Fruit fly (Drosophila melanogaster) whole organism, embryonic: ENCODE measurements around the gene mgr.
A peak's percentile ranks its signal among the peaks of the same experiment; 100 is the strongest.

ENCODE experiments used
- ATbp ChIP-seq: fragments of 200-800 bp; sonication (Bioruptor generic); optimal IDR thresholded peaks from 2 replicates; lab custom pipeline; 2017; ENCODE audit warnings: missing biosample characterization, mild to moderate bottlenecking, missing genetic modification characterization, missing genetic modification reagents
- Abd-B ChIP-seq: fragments of 200-800 bp; sonication (Bioruptor generic); optimal IDR thresholded peaks from 2 replicates; lab custom pipeline; 2018; ENCODE audit warnings: missing biosample characterization, mild to moderate bottlenecking, missing genetic modification characterization, moderate library complexity
- Adf1 ChIP-seq: fragments of 200-800 bp; sonication (Bioruptor generic); IDR thresholded peaks from 2 replicates; pipeline ENCODE4 v1.3.6; 2022; ENCODE audit warnings: missing biosample characterization, missing genetic modification characterization
- Awh ChIP-seq: fragments of 200-800 bp; sonication (Bioruptor generic); IDR thresholded peaks from 2 replicates; pipeline ENCODE4, ENCODE4 v1.3.6; 2022; ENCODE audit warnings: missing biosample characterization, missing genetic modification characterization
- Bdp1 ChIP-seq: fragments of 200-800 bp; sonication (Bioruptor generic); optimal IDR thresholded peaks from 3 replicates; lab custom pipeline; 2016; ENCODE audit warnings: missing biosample characterization, missing genetic modification characterization
- Blimp-1 ChIP-seq: fragments of 200-800 bp; sonication (Bioruptor generic); optimal IDR thresholded peaks from 3 replicates; lab custom pipeline; 2018; ENCODE audit warnings: missing biosample characterization, missing genetic modification characterization, mild to moderate bottlenecking, moderate library complexity, missing genetic modification reagents
- CG10147 ChIP-seq: fragments of 200-800 bp; sonication (Bioruptor generic); optimal IDR thresholded peaks from 2 replicates; lab custom pipeline; 2019; ENCODE audit warnings: missing biosample characterization, mild to moderate bottlenecking, missing genetic modification characterization, moderate library complexity
- CG10321 ChIP-seq: fragments of 200-800 bp; sonication (Bioruptor generic); IDR thresholded peaks from 2 replicates; pipeline ENCODE4 v1.3.6; 2022; ENCODE audit warnings: missing biosample characterization, missing genetic modification characterization
- CG11504 ChIP-seq: fragments of 200-800 bp; sonication (Bioruptor generic); optimal IDR thresholded peaks from 3 replicates; lab custom pipeline; 2019; ENCODE audit warnings: missing biosample characterization, mild to moderate bottlenecking, missing genetic modification characterization, moderate library complexity
- CG11695 ChIP-seq: fragments of 200-800 bp; sonication (Bioruptor generic); IDR thresholded peaks from 3 replicates; pipeline ENCODE4 v1.3.6; 2022; ENCODE audit warnings: missing biosample characterization, missing genetic modification characterization
- CG11723 ChIP-seq: fragments of 200-800 bp; sonication (Bioruptor generic); optimal IDR thresholded peaks from 2 replicates; lab custom pipeline; 2017; ENCODE audit warnings: missing biosample characterization, mild to moderate bottlenecking, missing genetic modification characterization
- CG12236 ChIP-seq: fragments of 200-800 bp; sonication (Bioruptor generic); optimal IDR thresholded peaks from 2 replicates; lab custom pipeline; 2016; ENCODE audit warnings: missing biosample characterization, missing genetic modification characterization
- CG14667 ChIP-seq: fragments of 200-800 bp; sonication (Bioruptor generic); IDR thresholded peaks from 2 replicates; pipeline ENCODE4 v1.3.6; 2022; ENCODE audit warnings: missing biosample characterization, missing genetic modification characterization
- CG14965 ChIP-seq: fragments of 200-800 bp; sonication (Bioruptor generic); optimal IDR thresholded peaks from 2 replicates; lab custom pipeline; 2016; ENCODE audit warnings: missing biosample characterization, missing genetic modification characterization, borderline replicate concordance
- CG17328 ChIP-seq: fragments of 200-800 bp; sonication (Bioruptor generic); IDR thresholded peaks from 2 replicates; pipeline ENCODE4 v1.3.6; 2022; ENCODE audit warnings: missing biosample characterization, missing genetic modification characterization
- CG17612 ChIP-seq: fragments of 200-800 bp; sonication (Bioruptor generic); IDR thresholded peaks from 2 replicates; pipeline ENCODE4 v1.3.6; 2022; ENCODE audit warnings: missing biosample characterization, missing genetic modification characterization
- CG2120 ChIP-seq: fragments of 200-800 bp; sonication (Bioruptor generic); optimal IDR thresholded peaks from 3 replicates; lab custom pipeline; 2016; ENCODE audit warnings: missing biosample characterization, missing genetic modification characterization
- CG2202 ChIP-seq: fragments of 200-800 bp; sonication (Bioruptor generic); optimal IDR thresholded peaks from 2 replicates; lab custom pipeline; 2018; ENCODE audit warnings: missing biosample characterization, mild to moderate bottlenecking, missing genetic modification characterization
- CG2678 ChIP-seq: fragments of 200-800 bp; sonication (Bioruptor generic); optimal IDR thresholded peaks from 3 replicates; lab custom pipeline; 2019; ENCODE audit warnings: missing biosample characterization, mild to moderate bottlenecking, missing genetic modification characterization, moderate library complexity
- CG31388 ChIP-seq: fragments of 200-800 bp; sonication (Bioruptor generic); optimal IDR thresholded peaks from 2 replicates; lab custom pipeline; 2016; ENCODE audit warnings: missing biosample characterization, missing genetic modification characterization
- CG32532 ChIP-seq: fragments of 200-800 bp; sonication (Bioruptor generic); IDR thresholded peaks from 2 replicates; pipeline ENCODE4 v1.3.6; 2022; ENCODE audit warnings: missing biosample characterization, missing genetic modification characterization
- CG33557 ChIP-seq: fragments of 200-800 bp; sonication (Bioruptor generic); optimal IDR thresholded peaks from 2 replicates; lab custom pipeline; 2019; ENCODE audit warnings: missing biosample characterization, mild to moderate bottlenecking, missing genetic modification characterization, moderate library complexity
- CG43689 ChIP-seq: fragments of 200-800 bp; sonication (Bioruptor generic); IDR thresholded peaks from 2 replicates; pipeline ENCODE4 v1.3.6; 2022; ENCODE audit warnings: missing biosample characterization, missing genetic modification characterization
- CG6175 ChIP-seq: fragments of 200-800 bp; sonication (Bioruptor generic); IDR thresholded peaks from 3 replicates; pipeline ENCODE4 v1.3.6; 2022; ENCODE audit warnings: missing biosample characterization, missing genetic modification characterization
- CG7372 ChIP-seq: fragments of 200-800 bp; sonication (Bioruptor generic); IDR thresholded peaks from 2 replicates; pipeline ENCODE4 v1.3.6; 2022; ENCODE audit warnings: missing biosample characterization, missing genetic modification characterization
- CG8089 ChIP-seq: fragments of 200-800 bp; sonication (Bioruptor generic); optimal IDR thresholded peaks from 3 replicates; lab custom pipeline; 2016; ENCODE audit warnings: missing biosample characterization, missing genetic modification characterization
- CG8924 ChIP-seq: fragments of 200-800 bp; optimal IDR thresholded peaks from 3 replicates; lab custom pipeline; 2019; ENCODE audit warnings: missing biosample characterization, mild to moderate bottlenecking, missing genetic modification characterization, moderate library complexity
- Camta ChIP-seq: fragments of 200-800 bp; sonication (Bioruptor generic); optimal IDR thresholded peaks from 2 replicates; lab custom pipeline; 2016; ENCODE audit warnings: missing biosample characterization, missing genetic modification characterization
- Dfd ChIP-seq, 2 experiments: fragments of >200 bp; optimal IDR thresholded peaks; 2 replicates each; lab custom pipeline; 2017; ENCODE audit warnings: missing biosample characterization in 2 of 2, missing genetic modification characterization in 2 of 2
- Eip74EF ChIP-seq, 2 experiments: fragments of 200-800 bp in 1 of 2; fragments of >200 bp in 1 of 2; sonication (Bioruptor generic) in 1 of 2; optimal IDR thresholded peaks; 2 replicates each; lab custom pipeline; 2017 to 2019; ENCODE audit warnings: missing biosample characterization in 2 of 2, missing genetic modification characterization in 2 of 2, mild to moderate bottlenecking in 1 of 2, moderate library complexity in 1 of 2
- Elba2 ChIP-seq: fragments of 200-800 bp; sonication (Bioruptor generic); optimal IDR thresholded peaks from 3 replicates; lab custom pipeline; 2016; ENCODE audit warnings: missing biosample characterization, missing genetic modification characterization
- Fer2 ChIP-seq: fragments of 200-800 bp; sonication (Bioruptor generic); optimal IDR thresholded peaks from 2 replicates; lab custom pipeline; 2018; ENCODE audit warnings: missing biosample characterization, mild to moderate bottlenecking, missing genetic modification characterization, moderate library complexity
- H15 ChIP-seq: fragments of 200-800 bp; sonication (Bioruptor generic); IDR thresholded peaks from 3 replicates; pipeline ENCODE4 v1.3.6; 2022; ENCODE audit warnings: missing biosample characterization, missing genetic modification characterization
- Hr51 ChIP-seq, 2 experiments: fragments of 200-800 bp; sonication (Bioruptor generic); optimal IDR thresholded peaks; 2 replicates in 1 of 2; 3 replicates in 1 of 2; lab custom pipeline; 2016 to 2018; ENCODE audit warnings: missing biosample characterization in 2 of 2, missing genetic modification characterization in 2 of 2, mild to moderate bottlenecking in 1 of 2, moderate library complexity in 1 of 2
- ase ChIP-seq: fragments of 200-800 bp; sonication (Bioruptor generic); IDR thresholded peaks from 3 replicates; pipeline ENCODE4 v1.3.6; 2022; ENCODE audit warnings: missing biosample characterization, missing genetic modification characterization
- bowl ChIP-seq: fragments of 200-800 bp; sonication (Bioruptor generic); IDR thresholded peaks from 2 replicates; pipeline ENCODE4 v1.3.6; 2022; ENCODE audit warnings: missing biosample characterization, missing genetic modification characterization
- br ChIP-seq: fragments of >200 bp; optimal IDR thresholded peaks from 2 replicates; lab custom pipeline; 2017
- da ChIP-seq: fragments of 200-800 bp; sonication (Bioruptor generic); optimal IDR thresholded peaks from 2 replicates; lab custom pipeline; 2016; ENCODE audit warnings: missing biosample characterization, missing genetic modification characterization
- exex ChIP-seq: fragments of 200-800 bp; sonication (Bioruptor generic); optimal IDR thresholded peaks from 4 replicates; lab custom pipeline; 2018; ENCODE audit warnings: missing biosample characterization, mild to moderate bottlenecking, missing genetic modification characterization, moderate library complexity
- fd102C ChIP-seq: fragments of 200-800 bp; sonication (Bioruptor generic); optimal IDR thresholded peaks from 2 replicates; lab custom pipeline; 2018; ENCODE audit warnings: missing biosample characterization, mild to moderate bottlenecking, missing genetic modification characterization, moderate library complexity
- fd64A ChIP-seq: fragments of 200-800 bp; sonication (Bioruptor generic); optimal IDR thresholded peaks from 3 replicates; lab custom pipeline; 2018; ENCODE audit warnings: missing biosample characterization, mild to moderate bottlenecking, missing genetic modification characterization
- gem ChIP-seq: fragments of 200-800 bp; sonication (Bioruptor generic); optimal IDR thresholded peaks from 2 replicates; lab custom pipeline; 2019; ENCODE audit warnings: missing biosample characterization, mild to moderate bottlenecking, missing genetic modification characterization, moderate library complexity
- inv ChIP-seq: fragments of 200-800 bp; sonication (Bioruptor generic); IDR thresholded peaks from 2 replicates; pipeline ENCODE4 v1.3.6; 2022; ENCODE audit warnings: missing biosample characterization, missing genetic modification characterization; ENCODE audit not compliant: partially characterized antibody
- klu ChIP-seq: fragments of 200-800 bp; sonication (Bioruptor generic); IDR thresholded peaks from 2 replicates; pipeline ENCODE4 v1.3.6; 2022; ENCODE audit warnings: missing biosample characterization, missing genetic modification characterization
- otp ChIP-seq: fragments of 200-800 bp; sonication (Bioruptor generic); IDR thresholded peaks from 3 replicates; pipeline ENCODE4, ENCODE4 v1.3.6; 2022; ENCODE audit warnings: missing biosample characterization, missing genetic modification characterization
- pan ChIP-seq, 4 experiments: fragments of >200 bp in 3 of 4; fragments of 200-800 bp in 1 of 4; sonication (Bioruptor generic) in 1 of 4; optimal IDR thresholded peaks in 3 of 4; IDR thresholded peaks in 1 of 4; 2 replicates each; pipeline versions ENCODE4 v1.3.6 to Lab custom; 2017 to 2022; ENCODE audit warnings: missing biosample characterization in 2 of 4, missing genetic modification characterization in 2 of 4, mixed read lengths in 1 of 4
- pfk ChIP-seq: fragments of 200-800 bp; sonication (Bioruptor generic); optimal IDR thresholded peaks from 2 replicates; lab custom pipeline; 2018; ENCODE audit warnings: missing biosample characterization, mild to moderate bottlenecking, missing genetic modification characterization, moderate library complexity
- pum ChIP-seq: fragments of 200-800 bp; sonication (Bioruptor generic); optimal IDR thresholded peaks from 2 replicates; lab custom pipeline; 2016; ENCODE audit warnings: missing biosample characterization, missing genetic modification characterization
- ssp ChIP-seq: fragments of 200-800 bp; sonication (Bioruptor generic); IDR thresholded peaks from 2 replicates; pipeline ENCODE4 v1.3.6; 2022; ENCODE audit warnings: missing biosample characterization, missing genetic modification characterization
- unpg ChIP-seq: fragments of 200-800 bp; sonication (Bioruptor generic); optimal IDR thresholded peaks from 3 replicates; lab custom pipeline; 2018; ENCODE audit warnings: missing biosample characterization, mild to moderate bottlenecking, missing genetic modification characterization, moderate library complexity

mgr gene

dm6 chr3R:11421643-11422122 is 12.0 kb upstream of the mgr start, which contains the start of the genes ninaG and Sptz (continued):
- TF ChIP-seq CG10321 (GFP tag; lab: Robert Waterston, UW) (peak; percentile 66), ATbp (GFP tag; lab: Kevin White, UChicago) (no peak), inv (GFP tag; lab: Robert Waterston, UW) (no peak), Adf1 (peak; percentile 81), Hr51 (GFP tag; optimal IDR thresholded peaks at IDR 0.05; lab: Kevin White, UChicago) (peak; percentile 88 to 94), CG7372 (GFP tag; lab: Robert Waterston, UW) (peak; percentile 93), da (GFP tag; lab: Kevin White, UChicago) (peak; percentile 86), CG12236 (GFP tag; lab: Kevin White, UChicago) (peak; percentile 68), Camta (GFP tag; lab: Kevin White, UChicago) (peak; percentile 94), Elba2 (peak; percentile 80), klu (GFP tag; lab: Robert Waterston, UW) (peak; percentile 94), CG32532 (GFP tag; lab: Robert Waterston, UW) (peak; percentile 95), br (lab: Kevin White, UChicago) (no peak), CG2678 (peak; percentile 91), bowl (GFP tag; lab: Robert Waterston, UW) (peak; percentile 80), fd102C (GFP tag; lab: Kevin White, UChicago) (peak; percentile 52), CG11695 (peak; percentile 90), pfk (GFP tag; lab: Kevin White, UChicago) (no peak), CG6175 (peak; percentile 89), CG11504 (tag; lab: Kevin White, UChicago) (peak; percentile 89), Eip74EF (GFP tag; optimal IDR thresholded peaks at IDR 0.05; lab: Kevin White, UChicago) (no peak), CG2120 (GFP tag; lab: Kevin White, UChicago) (peak; percentile 97), CG17328 (GFP tag; lab: Robert Waterston, UW) (peak; percentile 93), CG14667 (GFP tag; lab: Robert Waterston, UW) (peak; percentile 95), H15 (GFP tag; lab: Robert Waterston, UW) (peak; percentile 95), CG8089 (GFP tag; lab: Kevin White, UChicago) (peak; percentile 90), CG33557 (GFP tag; lab: Kevin White, UChicago) (peak; percentile 79), CG11723 (peak; percentile 87), CG8924 (peak; percentile 86), otp (GFP tag; lab: Robert Waterston, UW) (peak; percentile 92), Dfd (GFP tag; optimal IDR thresholded peaks at IDR 0.05; lab: Kevin White, UChicago) (no peak), Blimp-1 (GFP tag; lab: Kevin White, UChicago) (peak; percentile 86), CG2202 (tag; lab: Kevin White, UChicago) (peak; percentile 80), CG10147 (no peak), pan (optimal IDR thresholded peaks at IDR 0.05; lab: Kevin White, UChicago) (no peak), pan (GFP tag; optimal IDR thresholded peaks at IDR 0.05 in 1 of 2, IDR thresholded peaks at IDR 0.05 in 1 of 2) (peak in 1 of 2 experiments; percentile 95), CG14965 (GFP tag; lab: Kevin White, UChicago) (peak; percentile 31), Abd-B (peak; percentile 94), Bdp1 (peak; percentile 87), pum (GFP tag; lab: Kevin White, UChicago) (peak; percentile 96), ssp (GFP tag; lab: Robert Waterston, UW) (peak; percentile 91), Fer2 (tag; lab: Kevin White, UChicago) (peak; percentile 84), CG17612 (GFP tag; lab: Robert Waterston, UW) (peak; percentile 73), CG31388 (GFP tag; lab: Kevin White, UChicago) (peak; percentile 89), exex (no peak), fd64A (GFP tag; lab: Kevin White, UChicago) (peak; percentile 21), ase (GFP tag; lab: Robert Waterston, UW) (peak; percentile 93), unpg (GFP tag; lab: Kevin White, UChicago) (peak; percentile 93), Awh (GFP tag; lab: Robert Waterston, UW) (peak; percentile 88), gem (tag; lab: Kevin White, UChicago) (peak; percentile 95), CG43689 (peak; percentile 83)
